Worm (Caenorhabditis elegans) whole organism, L1 larva: ENCODE results near the gene F07D3.3.

Source experiments
- C04F5.9 ChIP-seq: sonication (generic microtip); optimal IDR thresholded peaks from 2 replicates; lab custom pipeline; 2016; ENCODE audit warnings: missing genetic modification characterization, missing compliant biosample characterization
- C34B4.2 ChIP-seq: sonication (generic microtip); optimal IDR thresholded peaks from 2 replicates; lab custom pipeline; 2017; ENCODE audit warnings: mild to moderate bottlenecking, missing genetic modification characterization, missing compliant biosample characterization
- F16B12.6 ChIP-seq: fragments of 150-350 bp; optimal IDR thresholded peaks from 2 replicates; lab custom pipeline; 2014; ENCODE audit warnings: missing biosample characterization, missing genetic modification characterization
- aly-2 ChIP-seq: fragments of 150-350 bp; optimal IDR thresholded peaks from 2 replicates; lab custom pipeline; 2014; ENCODE audit warnings: missing biosample characterization, missing genetic modification characterization
- blmp-1 ChIP-seq: fragments of 150-350 bp; optimal IDR thresholded peaks from 2 replicates; lab custom pipeline; 2014; ENCODE audit warnings: missing biosample characterization, missing genetic modification characterization
- ceh-8 ChIP-seq: fragments of 200-800 bp; sonication (Bioruptor generic); optimal IDR thresholded peaks from 2 replicates; lab custom pipeline; 2018; ENCODE audit warnings: mild to moderate bottlenecking, missing genetic modification characterization, moderate library complexity, missing compliant biosample characterization
- ceh-82 ChIP-seq, 3 experiments: fragments of 150-350 bp in 1 of 3; sonication (generic microtip) in 2 of 3; optimal IDR thresholded peaks; 2 replicates each; lab custom pipeline; 2014 to 2017; ENCODE audit warnings: missing biosample characterization in 3 of 3, missing genetic modification characterization in 3 of 3
- ceh-90 ChIP-seq: sonication (generic microtip); optimal IDR thresholded peaks from 2 replicates; lab custom pipeline; 2016; ENCODE audit warnings: missing genetic modification characterization, missing compliant biosample characterization
- efl-1 ChIP-seq, 4 experiments: fragments of 150-350 bp; optimal IDR thresholded peaks in 3 of 4; peaks in 1 of 4; 1 replicate in 1 of 4; 2 replicates in 3 of 4; lab custom pipeline; 2014; ENCODE audit warnings: missing biosample characterization in 2 of 4, missing genetic modification characterization in 2 of 4, missing genetic modification reagents in 2 of 4
- egl-13 ChIP-seq: sonication (generic microtip); optimal IDR thresholded peaks from 2 replicates; lab custom pipeline; 2016; ENCODE audit warnings: missing genotype, missing genetic modification reagents, missing genetic modification characterization, missing compliant biosample characterization
- egl-27 ChIP-seq, 2 experiments: fragments of 150-350 bp in 1 of 2; sonication (generic microtip); optimal IDR thresholded peaks; 3 replicates each; lab custom pipeline; 2017 to 2018; ENCODE audit warnings: missing biosample characterization in 2 of 2, missing genetic modification characterization in 2 of 2, missing genetic modification reagents in 2 of 2
- elt-2 ChIP-seq: sonication (generic microtip); optimal IDR thresholded peaks from 2 replicates; lab custom pipeline; 2016; ENCODE audit warnings: missing genetic modification characterization, mild to moderate bottlenecking, inconsistent platforms, missing compliant biosample characterization, missing genetic modification reagents
- elt-3 ChIP-seq, 6 experiments: fragments of 150-350 bp in 1 of 6; sonication (generic microtip); optimal IDR thresholded peaks; 2 replicates each; lab custom pipeline; 2017 to 2018; ENCODE audit warnings: missing biosample characterization in 6 of 6, missing genetic modification characterization in 6 of 6, inconsistent platforms in 1 of 6
- ets-5 ChIP-seq: fragments of 200-800 bp; sonication (Bioruptor generic); IDR thresholded peaks from 2 replicates; pipeline ENCODE4 v1.3.6; 2022; ENCODE audit warnings: missing genetic modification characterization, missing compliant biosample characterization
- fkh-10 ChIP-seq: sonication (generic microtip); optimal IDR thresholded peaks from 2 replicates; lab custom pipeline; 2017; ENCODE audit warnings: missing biosample characterization, missing genetic modification reagents, missing genetic modification characterization
- fkh-8 ChIP-seq: sonication (generic microtip); optimal IDR thresholded peaks from 2 replicates; lab custom pipeline; 2016; ENCODE audit warnings: mild to moderate bottlenecking, missing genetic modification characterization, missing compliant biosample characterization
- fos-1 ChIP-seq: fragments of 150-350 bp; optimal IDR thresholded peaks from 2 replicates; lab custom pipeline; 2014; ENCODE audit warnings: missing biosample characterization, missing genetic modification characterization
- isw-1 ChIP-seq: fragments of 200-800 bp; sonication (Bioruptor generic); IDR thresholded peaks from 2 replicates; pipeline ENCODE4 v1.3.6; 2022; ENCODE audit warnings: missing genetic modification characterization, missing compliant biosample characterization
- lin-14 ChIP-seq: fragments of 200-800 bp; sonication (Bioruptor generic); optimal IDR thresholded peaks from 2 replicates; lab custom pipeline; 2018; ENCODE audit warnings: mild to moderate bottlenecking, missing genetic modification characterization, moderate library complexity, missing compliant biosample characterization
- lin-35 ChIP-seq, 2 experiments: fragments of 150-350 bp; optimal IDR thresholded peaks; 2 replicates each; lab custom pipeline; 2014; ENCODE audit warnings: missing biosample characterization in 2 of 2, missing genetic modification characterization in 2 of 2, missing genetic modification reagents in 2 of 2
- lin-39 ChIP-seq: fragments of 150-350 bp; optimal IDR thresholded peaks from 2 replicates; lab custom pipeline; 2014; ENCODE audit warnings: missing biosample characterization, missing genetic modification reagents, missing genetic modification characterization
- mab-9 ChIP-seq: fragments of 200-800 bp; sonication (Bioruptor generic); IDR thresholded peaks from 2 replicates; pipeline ENCODE4 v1.3.6; 2022; ENCODE audit warnings: missing genetic modification reagents, missing genetic modification characterization, missing compliant biosample characterization
- mdl-1 ChIP-seq, 2 experiments: fragments of 150-350 bp; optimal IDR thresholded peaks; 2 replicates each; lab custom pipeline; 2014 to 2017; ENCODE audit warnings: missing biosample characterization in 2 of 2, missing genetic modification characterization in 2 of 2, inconsistent platforms in 1 of 2
- mef-2 ChIP-seq: fragments of 150-350 bp; optimal IDR thresholded peaks from 2 replicates; lab custom pipeline; 2014; ENCODE audit warnings: missing biosample characterization, missing genetic modification characterization
- nhr-11 ChIP-seq: fragments of 150-350 bp; optimal IDR thresholded peaks from 2 replicates; lab custom pipeline; 2014; ENCODE audit warnings: missing biosample characterization, missing genetic modification characterization
- nhr-19 ChIP-seq: fragments of 200-800 bp; sonication (Bioruptor generic); conservative IDR thresholded peaks from 2 replicates; pipeline ENCODE4 v1.3.6; 2022; ENCODE audit warnings: missing genetic modification characterization, missing compliant biosample characterization
- nhr-20 ChIP-seq: sonication (generic microtip); optimal IDR thresholded peaks from 2 replicates; lab custom pipeline; 2016; ENCODE audit warnings: mild to moderate bottlenecking, missing genetic modification characterization, missing compliant biosample characterization
- nhr-237 ChIP-seq: fragments of 150-350 bp; optimal IDR thresholded peaks from 2 replicates; lab custom pipeline; 2014; ENCODE audit warnings: missing biosample characterization, missing genetic modification characterization
- nhr-28 ChIP-seq: fragments of 150-350 bp; optimal IDR thresholded peaks from 2 replicates; lab custom pipeline; 2014; ENCODE audit warnings: missing biosample characterization, missing genetic modification characterization
- nhr-71 ChIP-seq: sonication (generic microtip); optimal IDR thresholded peaks from 2 replicates; lab custom pipeline; 2016; ENCODE audit warnings: mild to moderate bottlenecking, missing genetic modification characterization, moderate library complexity, missing compliant biosample characterization
- nhr-76 ChIP-seq: sonication (generic microtip); optimal IDR thresholded peaks from 2 replicates; lab custom pipeline; 2017; ENCODE audit warnings: missing biosample characterization, missing genetic modification characterization
- nhr-84 ChIP-seq: sonication (generic microtip); optimal IDR thresholded peaks from 2 replicates; lab custom pipeline; 2017; ENCODE audit warnings: missing biosample characterization, missing genetic modification characterization
- nhr-85 ChIP-seq: sonication (generic microtip); peaks from one replicate; lab custom pipeline; 2016; ENCODE audit warnings: missing genetic modification characterization, inconsistent platforms, missing compliant biosample characterization
- nhr-90 ChIP-seq: sonication (generic microtip); optimal IDR thresholded peaks from 2 replicates; lab custom pipeline; 2016; ENCODE audit warnings: mild to moderate bottlenecking, missing genetic modification characterization, missing compliant biosample characterization; ENCODE audit not compliant: poor library complexity
- pag-3 ChIP-seq: sonication (generic microtip); optimal IDR thresholded peaks from 2 replicates; lab custom pipeline; 2017; ENCODE audit warnings: missing genetic modification characterization, mild to moderate bottlenecking, missing compliant biosample characterization, antibody characterized with exemption, borderline replicate concordance; ENCODE audit not compliant: insufficient read depth
- skn-1 ChIP-seq: fragments of 150-350 bp; optimal IDR thresholded peaks from 2 replicates; lab custom pipeline; 2014; ENCODE audit warnings: missing biosample characterization, missing genetic modification characterization
- snu-23 ChIP-seq: sonication (generic microtip); optimal IDR thresholded peaks from 2 replicates; lab custom pipeline; 2016; ENCODE audit warnings: missing genetic modification characterization, missing compliant biosample characterization
- sox-4 ChIP-seq: sonication (generic microtip); optimal IDR thresholded peaks from 2 replicates; lab custom pipeline; 2016; ENCODE audit warnings: missing genetic modification characterization, missing compliant biosample characterization
- sup-37 ChIP-seq: fragments of 200-800 bp; sonication (Bioruptor generic); optimal IDR thresholded peaks from 2 replicates; lab custom pipeline; 2018; ENCODE audit warnings: mild to moderate bottlenecking, missing genetic modification characterization, missing compliant biosample characterization
- swsn-7 ChIP-seq: sonication (generic microtip); optimal IDR thresholded peaks from 2 replicates; lab custom pipeline; 2016; ENCODE audit warnings: missing genetic modification characterization, missing compliant biosample characterization
- tbx-2 ChIP-seq: sonication (generic microtip); optimal IDR thresholded peaks from 2 replicates; lab custom pipeline; 2016; ENCODE audit warnings: missing genetic modification characterization, missing compliant biosample characterization
- tlp-1 ChIP-seq: fragments of 150-350 bp; optimal IDR thresholded peaks from 2 replicates; lab custom pipeline; 2014; ENCODE audit warnings: missing biosample characterization, missing genetic modification characterization
- unc-30 ChIP-seq: sonication (generic microtip); optimal IDR thresholded peaks from 2 replicates; lab custom pipeline; 2017; ENCODE audit warnings: missing biosample characterization, missing genetic modification characterization
- unc-62 ChIP-seq: fragments of 150-350 bp; optimal IDR thresholded peaks from 2 replicates; lab custom pipeline; 2014; ENCODE audit warnings: missing biosample characterization, missing genetic modification reagents, missing genetic modification characterization
- zag-1 ChIP-seq: fragments of 150-350 bp; optimal IDR thresholded peaks from 2 replicates; lab custom pipeline; 2014; ENCODE audit warnings: missing biosample characterization, missing genetic modification characterization
- ztf-11 ChIP-seq, 2 experiments: sonication (generic microtip); optimal IDR thresholded peaks; 2 replicates each; lab custom pipeline; 2016 to 2017; ENCODE audit warnings: missing genetic modification characterization in 2 of 2, missing biosample characterization in 1 of 2, missing compliant biosample characterization in 1 of 2

Gene F07D3.3

DNA sequence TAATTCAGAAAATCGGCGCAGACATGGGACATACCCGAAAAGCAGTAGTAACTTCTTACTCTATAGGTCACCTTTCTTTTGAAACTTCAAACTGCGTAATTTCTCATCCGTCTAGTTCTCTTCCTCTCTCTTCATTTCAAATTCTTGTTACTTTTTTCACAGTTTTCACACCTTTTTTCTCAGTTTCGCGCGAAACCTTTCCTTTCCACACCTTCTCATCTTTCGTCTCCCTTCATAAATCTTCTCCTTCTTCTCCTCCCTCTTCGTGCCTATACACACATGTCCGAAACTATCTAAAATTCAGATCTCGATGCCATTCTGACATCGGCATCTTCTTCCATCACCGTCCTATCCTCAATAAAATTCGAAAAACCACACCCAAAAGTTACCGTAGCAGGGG is 18.8 kb downstream of the F07D3.3 start, which contains the start of gene wdr-62:
TSS of gene wdr-62 (plus strand) at position 301 of the 400 bp plus-strand sequence.
- TF ChIP-seq blmp-1 (tag; lab: Kevin White, UChicago) (peak; percentile 76), skn-1 (tag; lab: Kevin White, UChicago) (no peak), nhr-85 (tag; lab: Kevin White, UChicago) (peak; percentile 40), lin-14 (GFP tag; lab: Kevin White, UChicago) (peak; percentile 33)

DNA sequence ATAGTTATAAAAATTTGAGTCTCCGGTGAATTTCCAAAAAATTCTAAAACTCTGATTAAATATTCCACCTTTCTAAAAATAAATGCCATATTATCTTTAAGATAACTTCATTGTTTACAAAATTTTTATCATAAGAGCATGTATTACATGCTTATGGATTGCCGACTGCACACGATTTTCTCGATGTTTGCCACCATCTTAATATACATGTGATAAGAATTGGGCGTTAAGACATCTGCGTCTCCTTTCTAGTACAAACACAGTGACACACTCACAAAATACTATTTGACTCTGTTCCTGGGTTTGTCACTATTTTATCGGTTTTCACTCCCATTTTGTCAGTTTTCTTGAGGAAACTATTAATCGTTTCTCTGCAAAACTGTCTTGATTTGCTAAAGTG is 19.4 kb downstream of the F07D3.3 start:
- TF ChIP-seq skn-1 (tag; lab: Kevin White, UChicago) (no peak), mdl-1 (tag; optimal IDR thresholded peaks at IDR 0.05; lab: Kevin White, UChicago) (peak in 1 of 2 experiments; percentile 13), isw-1 (GFP tag; lab: Robert Waterston, UW) (no peak), tlp-1 (tag; lab: Kevin White, UChicago) (no peak), fkh-10 (no peak), elt-2 (tag; lab: Kevin White, UChicago) (peak; percentile 94), C34B4.2 (no peak), lin-35 (GFP tag; optimal IDR thresholded peaks at IDR 0.05; lab: Kevin White, UChicago) (peak in 1 of 2 experiments; percentile 63), ceh-8 (GFP tag; lab: Kevin White, UChicago) (no peak), elt-3 (tag; optimal IDR thresholded peaks at IDR 0.05; lab: Kevin White, UChicago) (no peak), nhr-237 (tag; lab: Kevin White, UChicago) (no peak), nhr-20 (tag; lab: Kevin White, UChicago) (peak; percentile 4), ztf-11 (tag; optimal IDR thresholded peaks at IDR 0.05; lab: Kevin White, UChicago) (no peak), unc-62 (GFP tag; lab: Kevin White, UChicago) (no peak), nhr-19 (GFP tag; lab: Robert Waterston, UW) (no peak), ceh-90 (tag; lab: Kevin White, UChicago) (no peak), tbx-2 (no peak), zag-1 (tag; lab: Kevin White, UChicago) (no peak), lin-39 (no peak), ceh-82 (tag; optimal IDR thresholded peaks at IDR 0.05; lab: Kevin White, UChicago) (no peak), fkh-8 (tag; lab: Kevin White, UChicago) (no peak), mef-2 (tag; lab: Kevin White, UChicago) (no peak), nhr-28 (tag; lab: Kevin White, UChicago) (no peak), mab-9 (no peak), egl-13 (no peak), unc-30 (no peak), nhr-71 (tag; lab: Kevin White, UChicago) (peak; percentile 20), egl-27 (tag; optimal IDR thresholded peaks at IDR 0.05; lab: Kevin White, UChicago) (no peak), swsn-7 (tag; lab: Kevin White, UChicago) (no peak), nhr-90 (tag; lab: Kevin White, UChicago) (peak; percentile 22)
- TF ChIP-seq, all 84 proteins: peak for 6

ce11 chrV:9442471-9442870 is 20.0 kb downstream of the F07D3.3 start:
- TF ChIP-seq swsn-7 (tag; lab: Kevin White, UChicago) (no peak), mab-9 (no peak), ceh-90 (tag; lab: Kevin White, UChicago) (no peak), sup-37 (no peak), skn-1 (tag; lab: Kevin White, UChicago) (no peak), nhr-19 (GFP tag; lab: Robert Waterston, UW) (no peak), fos-1 (tag; lab: Kevin White, UChicago) (no peak), snu-23 (peak; percentile 19), ceh-82 (tag; optimal IDR thresholded peaks at IDR 0.05; lab: Kevin White, UChicago) (no peak), F16B12.6 (tag; lab: Kevin White, UChicago) (no peak), mdl-1 (tag; optimal IDR thresholded peaks at IDR 0.05; lab: Kevin White, UChicago) (no peak), tlp-1 (tag; lab: Kevin White, UChicago) (no peak), nhr-84 (tag; lab: Kevin White, UChicago) (no peak), lin-35 (GFP tag; optimal IDR thresholded peaks at IDR 0.05; lab: Kevin White, UChicago) (peak in 1 of 2 experiments; percentile 6), unc-62 (GFP tag; lab: Kevin White, UChicago) (no peak), nhr-76 (tag; lab: Kevin White, UChicago) (no peak), efl-1 (optimal IDR thresholded peaks at IDR 0.05; lab: Kevin White, UChicago) (no peak), efl-1 (GFP tag; optimal IDR thresholded peaks at IDR 0.05 in 1 of 2; lab: Kevin White, UChicago) (peak in 1 of 2 experiments; percentile 91), aly-2 (no peak), nhr-71 (tag; lab: Kevin White, UChicago) (no peak), ceh-8 (GFP tag; lab: Kevin White, UChicago) (no peak), nhr-90 (tag; lab: Kevin White, UChicago) (no peak), lin-39 (no peak), sox-4 (tag; lab: Kevin White, UChicago) (no peak), nhr-11 (tag; lab: Kevin White, UChicago) (no peak), elt-3 (tag; optimal IDR thresholded peaks at IDR 0.05; lab: Kevin White, UChicago) (peak in 1 of 6 experiments; percentile 29), pag-3 (no peak), blmp-1 (tag; lab: Kevin White, UChicago) (peak; percentile 66), ets-5 (GFP tag; lab: Robert Waterston, UW) (no peak), lin-14 (GFP tag; lab: Kevin White, UChicago) (peak; percentile 36), C04F5.9 (tag; lab: Kevin White, UChicago) (no peak)
